Worm (Caenorhabditis elegans) whole organism, L4/young adult: ENCODE measurements around the gene lips-9.

Experiments
- W03F9.2 ChIP-seq: fragments of 150-350 bp; optimal IDR thresholded peaks from 2 replicates; lab custom pipeline; 2014; ENCODE audit warnings: missing biosample characterization, missing genetic modification characterization
- dao-5 ChIP-seq: sonication (generic microtip); optimal IDR thresholded peaks from 2 replicates; lab custom pipeline; 2016; ENCODE audit warnings: missing genotype, missing genetic modification characterization, moderate library complexity, missing compliant biosample characterization
- him-1 ChIP-seq: sonication (generic microtip); optimal IDR thresholded peaks from 2 replicates; lab custom pipeline; 2016; ENCODE audit warnings: missing genotype, missing genetic modification reagents, missing genetic modification characterization, missing compliant biosample characterization

- TF ChIP-seq him-1 (no peak), W03F9.2 (tag; lab: Kevin White, UChicago) (no peak), dao-5 (tag; lab: Kevin White, UChicago) (no peak)
These were observed 9.6 kb downstream of the lips-9 start, which contains the start of gene F58G1.8 for ce11 chrII:12925551-12925950.
